Worm (Caenorhabditis elegans): Measurements from ENCODE around the gene daam-1.

- TF ChIP-seq him-1 (tag; optimal IDR thresholded peaks at IDR 0.05) (no peak), dao-5 (tag; optimal IDR thresholded peaks at IDR 0.05) (no peak)
These were observed 15.5 kb downstream of the daam-1 start for ce11 chrV:68112-68511.
